Fruit fly (Drosophila melanogaster): ENCODE measurements around the gene CG14137.

Gene CG14137

dm6 chr3L:11561946-11562760 is 37.7 kb downstream of the CG14137 start, which contains the start of the genes CG7394 and Mob2 (continued):
- TF ChIP-seq CG1233 (GFP tag; optimal IDR thresholded peaks at IDR 0.05), result peak; percentile 80
- TF ChIP-seq CoRest (tag; optimal IDR thresholded peaks at IDR 0.05), result peak; percentile 92
- peak; percentile 80 for TF ChIP-seq klu (GFP tag; IDR thresholded peaks at IDR 0.05)
- no peak for TF ChIP-seq br (optimal IDR thresholded peaks at IDR 0.05)
- TF ChIP-seq Fer1 (GFP tag; optimal IDR thresholded peaks at IDR 0.05), result peak; percentile 80
- TF ChIP-seq CG10462 (GFP tag; optimal IDR thresholded peaks at IDR 0.05), result peak; percentile 81
- peak; percentile 72 for TF ChIP-seq Lhr (GFP tag; optimal IDR thresholded peaks at IDR 0.05)
- peak; percentile 79; the same call in 2 of the 3 replicates for TF ChIP-seq otp (GFP tag; IDR thresholded peaks at IDR 0.05)
- TF ChIP-seq CG15011 (GFP tag; optimal IDR thresholded peaks at IDR 0.05), result peak; percentile 79
- peak; percentile 69 for TF ChIP-seq D19A (tag; optimal IDR thresholded peaks at IDR 0.05)
- peak in 1 of 2 experiments; percentile 55 for TF ChIP-seq Trl (optimal IDR thresholded peaks at IDR 0.05)
- peak; percentile 82 for TF ChIP-seq Trl (GFP tag; optimal IDR thresholded peaks at IDR 0.05)
- TF ChIP-seq D (optimal IDR thresholded peaks at IDR 0.05), result peak; percentile 63
- TF ChIP-seq D (GFP tag; optimal IDR thresholded peaks at IDR 0.05), result peak; percentile 70
- TF ChIP-seq slbo (GFP tag; IDR thresholded peaks at IDR 0.05), result peak; percentile 97
- peak; percentile 89 for TF ChIP-seq Dip3 (GFP tag; optimal IDR thresholded peaks at IDR 0.05)
- TF ChIP-seq CG4282 (GFP tag; optimal IDR thresholded peaks at IDR 0.05), result peak; percentile 49
- TF ChIP-seq CG13424 (tag; optimal IDR thresholded peaks at IDR 0.05), result peak; percentile 93
- no peak for TF ChIP-seq pros (GFP tag; optimal IDR thresholded peaks at IDR 0.05)
- peak; percentile 64 for TF ChIP-seq scrt (GFP tag; optimal IDR thresholded peaks at IDR 0.05)
- TF ChIP-seq CG2712 (tag; optimal IDR thresholded peaks at IDR 0.05), result peak; percentile 89
- TF ChIP-seq Sox100B (GFP tag; optimal IDR thresholded peaks at IDR 0.05), result peak; percentile 79
- TF ChIP-seq trh (GFP tag; optimal IDR thresholded peaks at IDR 0.05), result peak; percentile 77
- TF ChIP-seq Rx (GFP tag; IDR thresholded peaks at IDR 0.05), result peak; percentile 78
- TF ChIP-seq CG8290 (GFP tag; optimal IDR thresholded peaks at IDR 0.05), result peak; percentile 89
- TF ChIP-seq CG8290 (tag; optimal IDR thresholded peaks at IDR 0.05), result peak; percentile 81 to 92
- peak; percentile 91 for TF ChIP-seq tap (tag; optimal IDR thresholded peaks at IDR 0.05)
- peak; percentile 64 for TF ChIP-seq GATAe (GFP tag; conservative IDR thresholded peaks at IDR 0.05)
- TF ChIP-seq cad (GFP tag; optimal IDR thresholded peaks at IDR 0.05), result no peak
- peak; percentile 64 for TF ChIP-seq BtbVII (GFP tag; optimal IDR thresholded peaks at IDR 0.05)
- TF ChIP-seq dati (GFP tag; IDR thresholded peaks at IDR 0.05), result peak; percentile 67; the same call in 1 of the 2 replicates
- TF ChIP-seq grau (tag; optimal IDR thresholded peaks at IDR 0.05), result peak; percentile 90
- TF ChIP-seq YL-1 (GFP tag; optimal IDR thresholded peaks at IDR 0.05), result peak; percentile 64
- peak; percentile 44 for TF ChIP-seq CG10431 (GFP tag; optimal IDR thresholded peaks at IDR 0.05)
- peak; percentile 68 for TF ChIP-seq exex (tag; optimal IDR thresholded peaks at IDR 0.05)
- TF ChIP-seq Ets65A (GFP tag), result peak; percentile 95
- peak; percentile 87 for TF ChIP-seq Drgx (GFP tag; IDR thresholded peaks at IDR 0.05)
- peak; percentile 84 for TF ChIP-seq CG31224 (GFP tag; IDR thresholded peaks at IDR 0.05)
- TF ChIP-seq dpn (GFP tag; optimal IDR thresholded peaks at IDR 0.05), result peak; percentile 84 to 93
- TF ChIP-seq CG6254 (GFP tag; optimal IDR thresholded peaks at IDR 0.05), result peak; percentile 62
- TF ChIP-seq Atf3 (GFP tag; optimal IDR thresholded peaks at IDR 0.05), result peak; percentile 77
- TF ChIP-seq Ets97D (GFP tag; optimal IDR thresholded peaks at IDR 0.05), result peak; percentile 86
- peak; percentile 94 for TF ChIP-seq Dll (GFP tag; IDR thresholded peaks at IDR 0.05; ENCODE audit: partially characterized antibody)
- TF ChIP-seq dimm (GFP tag; IDR thresholded peaks at IDR 0.05), result peak; percentile 61
- peak; percentile 93 for TF ChIP-seq HLH4C (GFP tag; IDR thresholded peaks at IDR 0.05; ENCODE audit: partially characterized antibody)
- peak; percentile 27; the same call in 1 of the 3 replicates for TF ChIP-seq C15 (GFP tag; IDR thresholded peaks at IDR 0.05)
- TF ChIP-seq CG10267 (tag; optimal IDR thresholded peaks at IDR 0.05), result peak; percentile 85
- TF ChIP-seq vnd (GFP tag; IDR thresholded peaks at IDR 0.05; ENCODE audit: partially characterized antibody), result peak; percentile 86
- TF ChIP-seq vvl (GFP tag; IDR thresholded peaks at IDR 0.05), result peak; percentile 94
- TF ChIP-seq nmo (GFP tag; optimal IDR thresholded peaks at IDR 0.05), result peak; percentile 90

Measured in whole organism, embryonic.